Worm (Caenorhabditis elegans): Measurements from ENCODE around the gene Y46G5A.18.
"Not testable (repeated sequence)": the region's sequence is repeated elsewhere in the genome, so short reads cannot be mapped to it uniquely, and the experiment has no call there.

The Y46G5A.18 gene

DNA sequence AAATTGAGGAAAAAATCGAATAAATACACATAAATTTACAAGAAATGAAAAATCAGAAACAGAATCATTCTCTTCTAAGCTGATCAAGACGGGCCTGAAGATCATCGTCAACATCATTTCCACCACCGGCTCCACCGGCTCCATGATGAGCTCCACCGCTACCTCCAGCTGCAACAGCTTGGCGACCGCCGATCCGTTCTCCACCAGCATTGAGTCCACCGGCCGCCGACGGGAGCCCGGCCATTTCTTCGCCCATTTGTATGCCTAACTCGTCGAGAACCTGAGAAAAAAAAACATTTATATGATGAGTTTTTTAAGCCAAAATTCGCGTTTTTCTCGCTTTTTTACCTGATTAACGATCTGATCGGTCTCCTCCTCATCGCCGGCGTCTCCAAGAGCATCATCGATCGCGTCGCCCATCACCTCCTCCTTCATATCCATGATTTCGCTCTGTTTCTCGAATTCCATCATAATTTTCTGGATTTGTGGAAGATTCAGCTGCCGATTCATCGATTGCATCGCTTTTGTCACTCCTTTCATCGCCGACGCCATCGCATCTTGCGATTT, 37.7 kb downstream of the Y46G5A.18 start:
- TF ChIP-seq lsy-2 (tag; optimal IDR thresholded peaks at IDR 0.05), result no peak
- TF ChIP-seq nhr-77 (tag; optimal IDR thresholded peaks at IDR 0.05), result no peak
- TF ChIP-seq ceh-82 (tag; optimal IDR thresholded peaks at IDR 0.05), result no peak
- no peak for TF ChIP-seq blmp-1 (tag; optimal IDR thresholded peaks at IDR 0.05; ENCODE audit: insufficient read depth)
- TF ChIP-seq elt-1 (tag; optimal IDR thresholded peaks at IDR 0.05), result no peak

- TF ChIP-seq gmeb-1 (tag; optimal IDR thresholded peaks at IDR 0.05), result no peak
- TF ChIP-seq mbf-1 (tag; optimal IDR thresholded peaks at IDR 0.05), result no peak
These were observed 38.4 kb downstream of the Y46G5A.18 start for ce11 chrII:12766443-12767188.

DNA sequence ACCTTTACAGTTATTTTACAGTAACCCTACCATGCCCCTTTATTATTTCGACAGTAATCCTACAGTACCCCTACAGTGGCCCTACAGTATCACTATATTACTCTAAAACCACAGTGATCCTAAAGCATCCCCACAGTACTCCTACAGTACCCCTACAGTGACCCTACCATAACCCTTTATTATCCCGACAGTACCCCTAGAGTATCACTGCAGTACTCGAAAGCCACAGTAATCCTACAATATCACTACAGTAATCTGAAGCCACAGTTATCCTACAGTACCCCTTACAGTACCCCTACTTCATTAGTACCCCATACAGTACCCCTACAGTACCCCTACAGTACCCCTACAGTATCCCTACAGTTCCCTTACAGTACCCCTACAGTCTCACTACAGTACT, 40.6 kb downstream of the Y46G5A.18 start:
- TF ChIP-seq nhr-10 (tag; optimal IDR thresholded peaks at IDR 0.05) (no peak), elt-3 (tag; optimal IDR thresholded peaks at IDR 0.05) (no peak), nhr-129 (tag; optimal IDR thresholded peaks at IDR 0.05) (no peak), unc-62 (GFP tag; optimal IDR thresholded peaks at IDR 0.05) (no peak), egl-27 (tag; optimal IDR thresholded peaks at IDR 0.05) (no peak), skn-1 (tag; optimal IDR thresholded peaks at IDR 0.05) (no peak), sma-3 (GFP tag; optimal IDR thresholded peaks at IDR 0.05) (no peak), alr-1 (tag; optimal IDR thresholded peaks at IDR 0.05) (no peak), sem-4 (tag; optimal IDR thresholded peaks at IDR 0.05) (no peak), aly-2 (tag; optimal IDR thresholded peaks at IDR 0.05) (no peak), lin-13 (GFP tag; optimal IDR thresholded peaks at IDR 0.05) (no peak), lsy-2 (tag; optimal IDR thresholded peaks at IDR 0.05) (no peak), C34F6.9 (tag; optimal IDR thresholded peaks at IDR 0.05) (no peak), crh-2 (tag; optimal IDR thresholded peaks at IDR 0.05) (no peak), gmeb-1 (tag; optimal IDR thresholded peaks at IDR 0.05) (no peak), ZK546.5 (tag; optimal IDR thresholded peaks at IDR 0.05) (no peak), zag-1 (tag; optimal IDR thresholded peaks at IDR 0.05) (no peak), mbf-1 (tag; optimal IDR thresholded peaks at IDR 0.05) (no peak), nhr-11 (tag; optimal IDR thresholded peaks at IDR 0.05) (no peak), R02D3.7 (tag; optimal IDR thresholded peaks at IDR 0.05) (no peak)

DNA sequence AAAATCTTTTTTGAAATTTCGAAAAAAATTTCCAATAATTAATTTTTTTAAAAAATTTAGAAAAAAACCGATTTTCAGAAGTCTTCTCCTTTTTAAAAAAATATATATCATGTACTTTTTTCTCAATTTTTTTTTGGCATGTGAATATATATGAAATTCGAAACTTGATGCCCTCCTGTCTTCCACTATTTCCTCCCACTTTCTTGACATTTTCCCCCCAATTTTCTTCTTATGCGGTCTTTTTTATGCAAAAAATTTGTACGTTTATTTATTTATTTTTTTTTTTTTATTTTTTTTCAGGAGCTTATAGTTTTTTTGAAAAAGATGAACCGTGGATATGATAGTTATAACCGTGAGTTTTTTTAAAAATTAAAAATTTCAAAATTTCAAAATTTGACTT, 44.6 kb downstream of the Y46G5A.18 start, which contains the start of gene cnp-2:
Gene cnp-2, plus strand, starts transcription at position 301 of the 400 bp plus-strand sequence.
- TF ChIP-seq snpc-4 (tag; optimal IDR thresholded peaks at IDR 0.05) (no peak), ztf-4 (tag; optimal IDR thresholded peaks at IDR 0.05) (no peak), fos-1 (tag; optimal IDR thresholded peaks at IDR 0.05) (no peak), elt-3 (tag; optimal IDR thresholded peaks at IDR 0.05) (no peak), nhr-23 (tag; optimal IDR thresholded peaks at IDR 0.05) (no peak)

DNA sequence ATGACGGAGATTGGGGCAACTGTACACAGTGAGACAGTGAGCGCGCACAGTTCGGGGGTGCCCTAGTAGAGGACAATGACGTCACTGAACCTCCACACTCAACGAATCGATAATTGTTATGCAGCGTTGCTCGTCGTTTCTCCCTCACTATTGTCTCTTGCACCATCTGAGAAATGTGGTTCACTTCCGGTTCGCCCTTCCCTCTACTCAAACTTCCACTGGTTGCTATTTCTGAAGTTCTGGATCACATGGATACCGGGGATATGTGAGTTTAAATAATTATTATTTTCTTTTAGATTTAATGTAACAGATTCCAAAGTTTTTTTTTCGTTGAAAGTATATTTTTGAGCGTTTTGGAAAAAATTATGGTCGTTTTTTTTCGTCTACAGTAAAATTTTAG, 48.9 kb downstream of the Y46G5A.18 start, which contains the start of the genes Y46G5A.7 and Y46G5A.8:
Gene Y46G5A.7, minus strand, starts transcription at position 153 of the 400 bp plus-strand sequence.
Gene Y46G5A.8, plus strand, starts transcription at position 159 of the 400 bp plus-strand sequence.
- TF ChIP-seq lin-13 (GFP tag; optimal IDR thresholded peaks at IDR 0.05), result no peak

- not testable (repeated sequence) for TF ChIP-seq lin-13 (GFP tag; optimal IDR thresholded peaks at IDR 0.05); mbf-1 (tag; optimal IDR thresholded peaks at IDR 0.05); nhr-129 (tag; optimal IDR thresholded peaks at IDR 0.05)
These were observed 51.3 kb downstream of the Y46G5A.18 start, which contains the start of gene Y46G5A.39 for ce11 chrII:12753725-12754124. Gene Y46G5A.39, minus strand, starts transcription at chrII:12753825.

All from whole organism, L2 larva.